Worm (Caenorhabditis elegans): ENCODE measurements around the gene R02D5.8.

The R02D5.8 gene

DNA sequence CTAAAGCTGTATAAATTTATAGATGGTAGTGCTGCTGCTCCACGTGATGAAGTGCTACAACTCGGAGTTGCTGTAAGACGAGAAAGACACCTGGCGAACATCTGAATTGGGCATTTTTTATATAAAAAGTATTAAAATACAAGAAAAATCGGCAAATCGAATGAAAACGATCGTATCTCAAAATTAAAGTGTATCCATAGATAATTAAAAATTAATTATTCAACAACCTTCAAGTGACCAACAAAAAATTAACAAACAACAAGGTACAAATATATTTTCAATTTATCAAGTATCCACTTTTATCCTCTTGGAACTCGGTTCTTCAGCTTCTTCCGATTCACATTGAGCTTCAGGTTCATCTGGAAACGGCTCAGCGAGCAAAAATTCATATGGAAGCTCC lies at the start of gene R02D5.8:
TSS of gene R02D5.8 (minus strand) at position 101 of the 400 bp plus-strand sequence.
- no peak for TF ChIP-seq ztf-29 (GFP tag; IDR thresholded peaks at IDR 0.05)
- no peak for TF ChIP-seq flt-1 (GFP tag; IDR thresholded peaks at IDR 0.05)
- TF ChIP-seq med-1 (GFP tag; optimal IDR thresholded peaks at IDR 0.05; ENCODE audit: insufficient read depth) = no peak
- no peak for TF ChIP-seq tab-1 (GFP tag; IDR thresholded peaks at IDR 0.05)
- TF ChIP-seq cog-1 (tag; optimal IDR thresholded peaks at IDR 0.05) = no peak
- no peak for TF ChIP-seq ref-1 (GFP tag; conservative IDR thresholded peaks at IDR 0.05)
- TF ChIP-seq klf-2 (GFP tag; conservative IDR thresholded peaks at IDR 0.05) = no peak
- TF ChIP-seq T22C8.4 (GFP tag; IDR thresholded peaks at IDR 0.05) = no peak
- no peak for TF ChIP-seq ztf-23 (GFP tag; IDR thresholded peaks at IDR 0.05)

DNA sequence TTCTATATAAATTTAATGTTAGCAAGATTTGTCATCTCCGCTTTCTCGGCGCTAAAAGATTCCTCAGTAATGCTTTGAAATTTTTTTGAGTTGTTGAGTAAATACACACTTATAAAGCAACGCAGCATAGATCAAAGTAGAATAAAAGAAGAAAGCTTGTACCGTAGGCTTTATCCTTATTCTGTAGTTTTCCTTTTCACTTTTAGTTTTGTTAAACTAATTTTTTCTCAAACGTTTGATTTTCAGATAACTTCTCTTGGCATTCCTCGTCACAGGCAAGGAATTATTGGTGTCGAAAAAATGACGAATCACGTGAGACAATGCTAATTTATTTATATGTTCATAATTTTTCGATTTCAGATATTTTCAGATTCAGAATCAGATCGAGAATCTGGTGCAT lies 43.4 kb upstream of the R02D5.8 start, which contains the start of gene C53A5.11:
TSS of gene C53A5.11 (plus strand) at position 301 of the 400 bp plus-strand sequence.
- TF ChIP-seq ztf-23 (GFP tag; IDR thresholded peaks at IDR 0.05) = no peak
- no peak for TF ChIP-seq ref-1 (GFP tag; conservative IDR thresholded peaks at IDR 0.05)
- no peak for TF ChIP-seq cog-1 (tag; optimal IDR thresholded peaks at IDR 0.05)
- no peak for TF ChIP-seq T22C8.4 (GFP tag; IDR thresholded peaks at IDR 0.05)
- no peak for TF ChIP-seq tab-1 (GFP tag; IDR thresholded peaks at IDR 0.05)
- no peak for TF ChIP-seq klf-2 (GFP tag; conservative IDR thresholded peaks at IDR 0.05)
- no peak for TF ChIP-seq ztf-29 (GFP tag; IDR thresholded peaks at IDR 0.05)
- no peak for TF ChIP-seq flt-1 (GFP tag; IDR thresholded peaks at IDR 0.05)
- TF ChIP-seq med-1 (GFP tag; optimal IDR thresholded peaks at IDR 0.05; ENCODE audit: insufficient read depth) = no peak

DNA sequence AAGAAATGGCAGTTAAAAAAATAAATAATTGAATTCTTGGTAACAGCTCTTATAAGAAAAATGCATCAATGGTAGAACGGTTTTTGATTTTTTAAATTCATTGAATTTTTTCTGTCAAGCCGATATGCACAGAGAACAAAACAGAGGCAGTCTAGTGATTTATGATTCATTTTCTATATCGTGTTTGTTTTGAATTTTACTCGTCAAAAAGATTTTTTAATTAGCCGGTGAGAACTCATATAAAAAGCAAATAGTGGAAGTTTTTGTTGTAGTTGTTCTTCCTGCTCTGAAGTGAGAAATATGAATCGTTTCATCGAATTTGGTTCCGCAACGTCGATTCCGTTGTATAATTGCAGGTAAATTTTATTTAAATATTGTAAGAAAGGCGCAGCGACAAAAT lies 40.1 kb upstream of the R02D5.8 start, which contains the start of gene srt-32:
TSS of gene srt-32 (plus strand) at position 301 of the 400 bp plus-strand sequence.
- TF ChIP-seq flt-1 (GFP tag; IDR thresholded peaks at IDR 0.05) (no peak), ref-1 (GFP tag; conservative IDR thresholded peaks at IDR 0.05) (no peak), tab-1 (GFP tag; IDR thresholded peaks at IDR 0.05) (no peak), ztf-29 (GFP tag; IDR thresholded peaks at IDR 0.05) (no peak), cog-1 (tag; optimal IDR thresholded peaks at IDR 0.05) (no peak), med-1 (GFP tag; optimal IDR thresholded peaks at IDR 0.05; ENCODE audit: insufficient read depth) (no peak), T22C8.4 (GFP tag; IDR thresholded peaks at IDR 0.05) (no peak), klf-2 (GFP tag; conservative IDR thresholded peaks at IDR 0.05) (no peak), ztf-23 (GFP tag; IDR thresholded peaks at IDR 0.05) (no peak)

DNA sequence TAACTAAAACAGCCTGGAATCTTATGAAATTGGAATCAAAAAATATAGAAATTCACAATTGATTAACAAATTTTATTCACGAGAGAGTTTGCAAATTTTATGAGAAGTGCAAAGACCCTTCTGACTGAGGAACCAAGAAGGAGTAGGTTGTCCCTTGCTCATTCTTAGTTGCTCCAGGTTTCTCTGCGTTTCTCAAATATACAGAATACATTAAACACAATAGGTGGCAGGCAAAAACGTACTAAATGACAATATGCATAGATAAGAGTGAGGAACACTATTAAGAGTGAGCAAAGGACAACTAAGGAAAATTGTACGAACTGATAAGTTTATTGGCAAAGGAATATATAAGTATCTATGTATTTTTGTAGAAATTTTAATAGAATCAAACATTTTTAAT lies 39.6 kb upstream of the R02D5.8 start, which contains the start of gene C53A5.9:
TSS of gene C53A5.9 (minus strand) at position 101 of the 400 bp plus-strand sequence.
- TF ChIP-seq T22C8.4 (GFP tag; IDR thresholded peaks at IDR 0.05) = no peak
- no peak for TF ChIP-seq med-1 (GFP tag; optimal IDR thresholded peaks at IDR 0.05; ENCODE audit: insufficient read depth)
- TF ChIP-seq ref-1 (GFP tag; conservative IDR thresholded peaks at IDR 0.05) = no peak
- TF ChIP-seq flt-1 (GFP tag; IDR thresholded peaks at IDR 0.05) = no peak
- TF ChIP-seq tab-1 (GFP tag; IDR thresholded peaks at IDR 0.05) = no peak
- TF ChIP-seq ztf-23 (GFP tag; IDR thresholded peaks at IDR 0.05) = no peak
- no peak for TF ChIP-seq cog-1 (tag; optimal IDR thresholded peaks at IDR 0.05)
- TF ChIP-seq klf-2 (GFP tag; conservative IDR thresholded peaks at IDR 0.05) = no peak

DNA sequence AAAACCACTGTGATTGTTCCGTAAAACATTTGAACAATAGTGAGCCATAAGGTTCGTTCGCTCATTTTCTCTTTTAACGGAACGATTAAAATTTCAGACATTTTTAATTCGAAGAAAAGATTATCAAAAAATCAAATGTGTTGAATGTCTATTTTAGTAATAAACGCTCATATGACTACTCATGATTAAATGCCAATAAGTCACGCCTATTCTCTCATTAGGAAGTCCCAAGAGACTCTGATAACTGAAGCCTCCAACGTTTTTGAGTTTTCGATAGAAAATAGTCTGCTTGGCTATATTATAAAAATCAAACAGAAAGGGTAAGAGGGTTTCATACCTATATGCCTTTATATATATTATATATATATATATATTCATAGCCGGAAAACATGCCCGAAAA lies 37.0 kb upstream of the R02D5.8 start, which contains the start of gene srg-47:
TSS of gene srg-47 (minus strand) at position 101 of the 400 bp plus-strand sequence.
- no peak for TF ChIP-seq ref-1 (GFP tag; conservative IDR thresholded peaks at IDR 0.05)
- no peak for TF ChIP-seq ztf-23 (GFP tag; IDR thresholded peaks at IDR 0.05)
- no peak for TF ChIP-seq klf-2 (GFP tag; conservative IDR thresholded peaks at IDR 0.05)
- no peak for TF ChIP-seq ztf-29 (GFP tag; IDR thresholded peaks at IDR 0.05)
- no peak for TF ChIP-seq flt-1 (GFP tag; IDR thresholded peaks at IDR 0.05)
- no peak for TF ChIP-seq cog-1 (tag; optimal IDR thresholded peaks at IDR 0.05)
- no peak for TF ChIP-seq tab-1 (GFP tag; IDR thresholded peaks at IDR 0.05)
- no peak for TF ChIP-seq med-1 (GFP tag; optimal IDR thresholded peaks at IDR 0.05; ENCODE audit: insufficient read depth)
- TF ChIP-seq T22C8.4 (GFP tag; IDR thresholded peaks at IDR 0.05) = no peak

DNA sequence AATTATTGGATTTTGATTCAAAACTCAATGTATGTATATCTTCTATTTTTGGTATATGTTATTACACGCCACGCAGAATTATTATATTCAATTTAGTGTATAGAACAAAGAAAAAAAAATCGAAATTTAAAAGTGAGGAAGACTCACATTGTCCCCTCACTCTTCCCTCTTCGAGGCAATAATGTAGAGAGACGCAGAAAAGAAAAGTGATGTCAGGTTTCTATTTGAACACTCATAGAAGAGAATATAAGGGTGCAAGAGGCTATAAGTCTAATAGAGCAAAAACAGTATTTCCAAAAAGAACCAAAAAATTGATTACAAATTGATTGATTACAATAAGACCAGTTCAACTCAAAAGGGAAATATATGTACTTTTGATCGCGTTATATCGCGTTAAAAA lies 29.3 kb upstream of the R02D5.8 start:
- TF ChIP-seq klf-2 (GFP tag; conservative IDR thresholded peaks at IDR 0.05) (no peak), flt-1 (GFP tag; IDR thresholded peaks at IDR 0.05) (no peak), ztf-23 (GFP tag; IDR thresholded peaks at IDR 0.05) (no peak), T22C8.4 (GFP tag; IDR thresholded peaks at IDR 0.05) (no peak), tab-1 (GFP tag; IDR thresholded peaks at IDR 0.05) (no peak), ref-1 (GFP tag; conservative IDR thresholded peaks at IDR 0.05) (no peak), cog-1 (tag; optimal IDR thresholded peaks at IDR 0.05) (no peak), ztf-29 (GFP tag; IDR thresholded peaks at IDR 0.05) (no peak), med-1 (GFP tag; optimal IDR thresholded peaks at IDR 0.05; ENCODE audit: insufficient read depth) (no peak)

DNA sequence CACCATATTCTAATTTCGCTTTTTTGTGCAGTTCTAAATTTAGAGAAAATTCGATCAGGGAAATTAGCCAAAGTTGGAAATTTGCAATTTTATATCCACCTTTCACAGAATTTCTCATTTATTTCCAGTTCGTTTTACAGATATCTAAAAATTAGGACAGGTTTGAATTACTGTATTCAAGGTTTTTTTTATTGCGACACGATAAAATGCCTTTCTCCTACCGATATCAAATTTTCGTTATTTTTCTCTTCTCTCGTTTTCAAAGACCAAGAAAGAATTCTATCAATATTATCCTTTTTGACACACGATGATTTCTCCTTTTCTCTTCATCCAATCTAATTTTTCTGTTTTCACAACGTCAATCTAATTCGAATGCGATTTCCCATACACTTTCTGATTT lies 27.4 kb upstream of the R02D5.8 start, which contains the start of gene C53A5.13:
TSS of gene C53A5.13 (plus strand) at position 301 of the 400 bp plus-strand sequence.
- no peak for TF ChIP-seq ztf-23 (GFP tag; IDR thresholded peaks at IDR 0.05)
- TF ChIP-seq flt-1 (GFP tag; IDR thresholded peaks at IDR 0.05) = no peak
- TF ChIP-seq cog-1 (tag; optimal IDR thresholded peaks at IDR 0.05) = no peak
- no peak for TF ChIP-seq klf-2 (GFP tag; conservative IDR thresholded peaks at IDR 0.05)
- no peak for TF ChIP-seq ref-1 (GFP tag; conservative IDR thresholded peaks at IDR 0.05)
- no peak for TF ChIP-seq tab-1 (GFP tag; IDR thresholded peaks at IDR 0.05)
- TF ChIP-seq ztf-29 (GFP tag; IDR thresholded peaks at IDR 0.05) = no peak
- TF ChIP-seq med-1 (GFP tag; optimal IDR thresholded peaks at IDR 0.05; ENCODE audit: insufficient read depth) = no peak
- no peak for TF ChIP-seq T22C8.4 (GFP tag; IDR thresholded peaks at IDR 0.05)

DNA sequence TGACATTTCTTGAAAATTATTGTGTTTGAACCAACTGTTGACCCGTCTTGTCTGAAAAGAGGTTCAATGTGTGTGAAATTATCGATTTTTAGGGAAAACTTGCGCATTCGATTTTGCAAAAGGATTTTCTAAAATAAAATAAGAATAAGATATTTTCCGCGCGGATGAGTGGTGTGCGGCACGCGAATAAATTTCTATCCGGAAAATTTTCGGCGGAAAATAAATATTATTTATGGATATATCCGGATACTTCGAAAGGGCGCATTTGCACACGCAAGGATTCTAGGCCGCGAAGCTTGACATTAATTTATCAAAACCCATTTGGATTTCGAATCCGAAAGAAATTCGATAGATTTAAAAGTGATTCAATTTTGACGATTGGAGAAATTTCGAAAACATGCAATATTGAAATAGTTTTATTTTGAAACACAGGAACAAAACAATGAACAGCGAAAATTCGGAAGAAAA lies 26.7 kb upstream of the R02D5.8 start, which contains the start of gene rike-1:
TSS of gene rike-1 (minus strand) at position 51 of the 468 bp plus-strand sequence.
- peak; percentile 3 for TF ChIP-seq cog-1 (tag; optimal IDR thresholded peaks at IDR 0.05)
- no peak for TF ChIP-seq ztf-23 (GFP tag; IDR thresholded peaks at IDR 0.05)
- no peak for TF ChIP-seq flt-1 (GFP tag; IDR thresholded peaks at IDR 0.05)
- no peak for TF ChIP-seq med-1 (GFP tag; optimal IDR thresholded peaks at IDR 0.05; ENCODE audit: insufficient read depth)
- TF ChIP-seq ztf-29 (GFP tag; IDR thresholded peaks at IDR 0.05) = no peak
- TF ChIP-seq klf-2 (GFP tag; conservative IDR thresholded peaks at IDR 0.05) = no peak
- TF ChIP-seq tab-1 (GFP tag; IDR thresholded peaks at IDR 0.05) = no peak

DNA sequence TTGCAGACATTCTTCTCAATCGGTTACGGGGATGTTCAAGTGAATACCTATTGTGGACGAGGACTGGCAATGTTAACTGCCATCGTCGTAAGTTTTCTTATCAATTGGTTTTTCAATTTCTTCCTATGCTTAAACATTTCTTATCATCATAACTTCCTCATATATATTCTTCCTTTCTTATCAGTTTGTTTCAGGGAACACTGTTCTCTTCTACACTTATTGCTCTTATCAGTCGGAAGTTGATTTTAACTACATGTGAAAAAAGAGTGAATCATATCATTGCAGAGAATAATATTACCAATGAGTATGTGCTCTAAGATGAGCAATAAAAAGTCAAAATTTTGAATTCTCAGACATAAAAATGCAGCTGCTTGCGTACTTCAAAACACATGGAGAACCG lies 23.0 kb upstream of the R02D5.8 start:
- TF ChIP-seq tab-1 (GFP tag; IDR thresholded peaks at IDR 0.05) = no peak
- TF ChIP-seq med-1 (GFP tag; optimal IDR thresholded peaks at IDR 0.05; ENCODE audit: insufficient read depth) = no peak
- no peak for TF ChIP-seq klf-2 (GFP tag; conservative IDR thresholded peaks at IDR 0.05)
- no peak for TF ChIP-seq T22C8.4 (GFP tag; IDR thresholded peaks at IDR 0.05)
- TF ChIP-seq ref-1 (GFP tag; conservative IDR thresholded peaks at IDR 0.05) = no peak
- no peak for TF ChIP-seq cog-1 (tag; optimal IDR thresholded peaks at IDR 0.05)
- TF ChIP-seq ztf-23 (GFP tag; IDR thresholded peaks at IDR 0.05) = no peak
- TF ChIP-seq ztf-29 (GFP tag; IDR thresholded peaks at IDR 0.05) = no peak
- no peak for TF ChIP-seq flt-1 (GFP tag; IDR thresholded peaks at IDR 0.05)
